Worm (Caenorhabditis elegans) whole organism, L1 larva: ENCODE measurements around the gene srh-128.

Experiments
- Y116A8C.19 ChIP-seq: sonication (generic microtip); optimal IDR thresholded peaks from 2 replicates; lab custom pipeline; 2016; ENCODE audit warnings: missing compliant biosample characterization, missing genetic modification characterization, borderline replicate concordance
- aha-1 ChIP-seq: fragments of 150-350 bp; optimal IDR thresholded peaks from 2 replicates; lab custom pipeline; 2014; ENCODE audit warnings: missing biosample characterization, missing genetic modification characterization
- alr-1 ChIP-seq: fragments of 200-800 bp; sonication (Bioruptor generic); optimal IDR thresholded peaks from 2 replicates; lab custom pipeline; 2018; ENCODE audit warnings: borderline replicate concordance, mild to moderate bottlenecking, missing genetic modification characterization, missing compliant biosample characterization
- blmp-1 ChIP-seq: fragments of 150-350 bp; optimal IDR thresholded peaks from 2 replicates; lab custom pipeline; 2014; ENCODE audit warnings: missing biosample characterization, missing genetic modification characterization
- ceh-63 ChIP-seq: fragments of 200-800 bp; sonication (Bioruptor generic); optimal IDR thresholded peaks from 2 replicates; lab custom pipeline; 2018; ENCODE audit warnings: mild to moderate bottlenecking, missing genetic modification characterization, missing compliant biosample characterization
- ceh-88 ChIP-seq: fragments of 200-800 bp; sonication (Bioruptor generic); IDR thresholded peaks from 2 replicates; pipeline ENCODE4 v1.3.6; 2022; ENCODE audit warnings: missing genetic modification characterization, missing compliant biosample characterization
- ceh-90 ChIP-seq: sonication (generic microtip); optimal IDR thresholded peaks from 2 replicates; lab custom pipeline; 2016; ENCODE audit warnings: missing genetic modification characterization, missing compliant biosample characterization
- dpl-1 ChIP-seq, 3 experiments: fragments of 150-350 bp in 2 of 3; sonication (generic microtip) in 1 of 3; optimal IDR thresholded peaks; 2 replicates each; lab custom pipeline; 2014 to 2017; ENCODE audit warnings: missing biosample characterization in 3 of 3, missing genetic modification characterization in 3 of 3, missing genetic modification reagents in 3 of 3
- dsc-1 ChIP-seq: sonication (generic microtip); optimal IDR thresholded peaks from 2 replicates; lab custom pipeline; 2016; ENCODE audit warnings: mild to moderate bottlenecking, missing genetic modification characterization, missing compliant biosample characterization
- efl-1 ChIP-seq, 4 experiments: fragments of 150-350 bp; optimal IDR thresholded peaks in 3 of 4; peaks in 1 of 4; 1 replicate in 1 of 4; 2 replicates in 3 of 4; lab custom pipeline; 2014; ENCODE audit warnings: missing biosample characterization in 2 of 4, missing genetic modification characterization in 2 of 4, missing genetic modification reagents in 2 of 4
- egl-13 ChIP-seq: sonication (generic microtip); optimal IDR thresholded peaks from 2 replicates; lab custom pipeline; 2016; ENCODE audit warnings: missing genotype, missing genetic modification reagents, missing genetic modification characterization, missing compliant biosample characterization
- elt-2 ChIP-seq: sonication (generic microtip); optimal IDR thresholded peaks from 2 replicates; lab custom pipeline; 2016; ENCODE audit warnings: missing genetic modification characterization, mild to moderate bottlenecking, inconsistent platforms, missing compliant biosample characterization, missing genetic modification reagents
- elt-3 ChIP-seq, 6 experiments: fragments of 150-350 bp in 1 of 6; sonication (generic microtip); optimal IDR thresholded peaks; 2 replicates each; lab custom pipeline; 2017 to 2018; ENCODE audit warnings: missing biosample characterization in 6 of 6, missing genetic modification characterization in 6 of 6, inconsistent platforms in 1 of 6
- ets-5 ChIP-seq: fragments of 200-800 bp; sonication (Bioruptor generic); IDR thresholded peaks from 2 replicates; pipeline ENCODE4 v1.3.6; 2022; ENCODE audit warnings: missing genetic modification characterization, missing compliant biosample characterization
- fkh-10 ChIP-seq: sonication (generic microtip); optimal IDR thresholded peaks from 2 replicates; lab custom pipeline; 2017; ENCODE audit warnings: missing biosample characterization, missing genetic modification reagents, missing genetic modification characterization
- fos-1 ChIP-seq: fragments of 150-350 bp; optimal IDR thresholded peaks from 2 replicates; lab custom pipeline; 2014; ENCODE audit warnings: missing biosample characterization, missing genetic modification characterization
- grh-1 ChIP-seq: fragments of 200-800 bp; sonication (Bioruptor generic); IDR thresholded peaks from 2 replicates; pipeline ENCODE4 v1.3.6; 2022; ENCODE audit warnings: missing genetic modification reagents, missing genetic modification characterization, missing compliant biosample characterization
- hlh-17 ChIP-seq: fragments of 200-800 bp; sonication (Bioruptor generic); optimal IDR thresholded peaks from 2 replicates; lab custom pipeline; 2018; ENCODE audit warnings: missing genetic modification characterization, mild to moderate bottlenecking, missing compliant biosample characterization, moderate library complexity, borderline replicate concordance
- hlh-4 ChIP-seq: sonication (generic microtip); optimal IDR thresholded peaks from 2 replicates; lab custom pipeline; 2016; ENCODE audit warnings: mild to moderate bottlenecking, missing genetic modification characterization, missing compliant biosample characterization
- isw-1 ChIP-seq: fragments of 200-800 bp; sonication (Bioruptor generic); IDR thresholded peaks from 2 replicates; pipeline ENCODE4 v1.3.6; 2022; ENCODE audit warnings: missing genetic modification characterization, missing compliant biosample characterization
- jun-1 ChIP-seq: fragments of 150-350 bp; optimal IDR thresholded peaks from 2 replicates; lab custom pipeline; 2014; ENCODE audit warnings: missing biosample characterization, missing genetic modification reagents, missing genetic modification characterization
- lin-13 ChIP-seq: fragments of 150-350 bp; optimal IDR thresholded peaks from 2 replicates; lab custom pipeline; 2014; ENCODE audit warnings: missing biosample characterization, missing genetic modification reagents, missing genetic modification characterization
- lin-14 ChIP-seq: fragments of 200-800 bp; sonication (Bioruptor generic); optimal IDR thresholded peaks from 2 replicates; lab custom pipeline; 2018; ENCODE audit warnings: mild to moderate bottlenecking, missing genetic modification characterization, moderate library complexity, missing compliant biosample characterization
- lin-15B ChIP-seq: fragments of 150-350 bp; sonication (generic microtip); optimal IDR thresholded peaks from 3 replicates; lab custom pipeline; 2014; ENCODE audit warnings: missing biosample characterization, missing genetic modification characterization
- lin-35 ChIP-seq, 2 experiments: fragments of 150-350 bp; optimal IDR thresholded peaks; 2 replicates each; lab custom pipeline; 2014; ENCODE audit warnings: missing biosample characterization in 2 of 2, missing genetic modification characterization in 2 of 2, missing genetic modification reagents in 2 of 2
- lir-3 ChIP-seq: sonication (generic microtip); optimal IDR thresholded peaks from 2 replicates; lab custom pipeline; 2016; ENCODE audit warnings: mild to moderate bottlenecking, missing genetic modification characterization, moderate library complexity, missing compliant biosample characterization; ENCODE audit not compliant: poor library complexity
- lsy-2 ChIP-seq, 2 experiments: fragments of 150-350 bp; optimal IDR thresholded peaks; 2 replicates each; lab custom pipeline; 2014; ENCODE audit warnings: missing biosample characterization in 2 of 2, missing genetic modification characterization in 2 of 2
- mab-9 ChIP-seq: fragments of 200-800 bp; sonication (Bioruptor generic); IDR thresholded peaks from 2 replicates; pipeline ENCODE4 v1.3.6; 2022; ENCODE audit warnings: missing genetic modification reagents, missing genetic modification characterization, missing compliant biosample characterization
- nhr-12 ChIP-seq: sonication (generic microtip); optimal IDR thresholded peaks from 2 replicates; lab custom pipeline; 2017; ENCODE audit warnings: missing biosample characterization, missing genetic modification characterization
- nhr-20 ChIP-seq: sonication (generic microtip); optimal IDR thresholded peaks from 2 replicates; lab custom pipeline; 2016; ENCODE audit warnings: mild to moderate bottlenecking, missing genetic modification characterization, missing compliant biosample characterization
- nhr-237 ChIP-seq: fragments of 150-350 bp; optimal IDR thresholded peaks from 2 replicates; lab custom pipeline; 2014; ENCODE audit warnings: missing biosample characterization, missing genetic modification characterization
- nhr-28 ChIP-seq: fragments of 150-350 bp; optimal IDR thresholded peaks from 2 replicates; lab custom pipeline; 2014; ENCODE audit warnings: missing biosample characterization, missing genetic modification characterization
- nhr-71 ChIP-seq: sonication (generic microtip); optimal IDR thresholded peaks from 2 replicates; lab custom pipeline; 2016; ENCODE audit warnings: mild to moderate bottlenecking, missing genetic modification characterization, moderate library complexity, missing compliant biosample characterization
- nhr-77 ChIP-seq: fragments of 150-350 bp; optimal IDR thresholded peaks from 2 replicates; lab custom pipeline; 2014; ENCODE audit warnings: missing biosample characterization, missing genetic modification characterization
- nhr-84 ChIP-seq: sonication (generic microtip); optimal IDR thresholded peaks from 2 replicates; lab custom pipeline; 2017; ENCODE audit warnings: missing biosample characterization, missing genetic modification characterization
- nhr-85 ChIP-seq: sonication (generic microtip); peaks from one replicate; lab custom pipeline; 2016; ENCODE audit warnings: missing genetic modification characterization, inconsistent platforms, missing compliant biosample characterization
- pax-3 ChIP-seq: fragments of 200-800 bp; sonication (Bioruptor generic); optimal IDR thresholded peaks from 2 replicates; lab custom pipeline; 2018; ENCODE audit warnings: mild to moderate bottlenecking, missing genetic modification characterization, moderate library complexity, missing compliant biosample characterization
- pqm-1 ChIP-seq: sonication (generic microtip); optimal IDR thresholded peaks from 3 replicates; lab custom pipeline; 2017; ENCODE audit warnings: missing biosample characterization, missing genetic modification characterization
- rnt-1 ChIP-seq: sonication (generic microtip); optimal IDR thresholded peaks from 2 replicates; lab custom pipeline; 2016; ENCODE audit warnings: mild to moderate bottlenecking, missing genetic modification characterization, moderate library complexity, missing compliant biosample characterization
- skn-1 ChIP-seq: fragments of 150-350 bp; optimal IDR thresholded peaks from 2 replicates; lab custom pipeline; 2014; ENCODE audit warnings: missing biosample characterization, missing genetic modification characterization
- sox-4 ChIP-seq: sonication (generic microtip); optimal IDR thresholded peaks from 2 replicates; lab custom pipeline; 2016; ENCODE audit warnings: missing genetic modification characterization, missing compliant biosample characterization
- sup-37 ChIP-seq: fragments of 200-800 bp; sonication (Bioruptor generic); optimal IDR thresholded peaks from 2 replicates; lab custom pipeline; 2018; ENCODE audit warnings: mild to moderate bottlenecking, missing genetic modification characterization, missing compliant biosample characterization
- swsn-7 ChIP-seq: sonication (generic microtip); optimal IDR thresholded peaks from 2 replicates; lab custom pipeline; 2016; ENCODE audit warnings: missing genetic modification characterization, missing compliant biosample characterization
- unc-130 ChIP-seq: fragments of 150-350 bp; optimal IDR thresholded peaks from 2 replicates; lab custom pipeline; 2017; ENCODE audit warnings: missing biosample characterization, missing genetic modification characterization, inconsistent platforms
- unc-62 ChIP-seq: fragments of 150-350 bp; optimal IDR thresholded peaks from 2 replicates; lab custom pipeline; 2014; ENCODE audit warnings: missing biosample characterization, missing genetic modification reagents, missing genetic modification characterization
- unc-86 ChIP-seq: sonication (generic microtip); optimal IDR thresholded peaks from 2 replicates; lab custom pipeline; 2016; ENCODE audit warnings: missing genetic modification characterization, missing compliant biosample characterization
- unc-98 ChIP-seq: fragments of 200-800 bp; sonication (Bioruptor generic); IDR thresholded peaks from 2 replicates; pipeline ENCODE4 v1.3.6; 2022; ENCODE audit warnings: missing genetic modification characterization, missing compliant biosample characterization
- zag-1 ChIP-seq: fragments of 150-350 bp; optimal IDR thresholded peaks from 2 replicates; lab custom pipeline; 2014; ENCODE audit warnings: missing biosample characterization, missing genetic modification characterization
- zip-4 ChIP-seq: fragments of 200-800 bp; sonication (Bioruptor generic); optimal IDR thresholded peaks from 2 replicates; lab custom pipeline; 2018; ENCODE audit warnings: mild to moderate bottlenecking, missing genetic modification characterization, moderate library complexity, missing compliant biosample characterization
- ztf-11 ChIP-seq, 2 experiments: sonication (generic microtip); optimal IDR thresholded peaks; 2 replicates each; lab custom pipeline; 2016 to 2017; ENCODE audit warnings: missing genetic modification characterization in 2 of 2, missing biosample characterization in 1 of 2, missing compliant biosample characterization in 1 of 2
- ztf-4 ChIP-seq: fragments of 150-350 bp; optimal IDR thresholded peaks from 2 replicates; lab custom pipeline; 2014; ENCODE audit warnings: missing biosample characterization, missing genetic modification characterization

The srh-128 gene

ce11 chrII:2747956-2748621, 43.0 kb upstream of the srh-128 start (continued):
- TF ChIP-seq lin-14 (GFP tag; lab: Kevin White, UChicago) (peak; percentile 95), nhr-84 (tag; lab: Kevin White, UChicago) (no peak), ztf-4 (no peak), efl-1 (optimal IDR thresholded peaks at IDR 0.05; lab: Kevin White, UChicago) (peak; percentile 54 to 64), efl-1 (GFP tag; optimal IDR thresholded peaks at IDR 0.05 in 1 of 2; lab: Kevin White, UChicago) (peak in 1 of 2 experiments; percentile 18), sup-37 (peak; percentile 11), nhr-28 (tag; lab: Kevin White, UChicago) (no peak), alr-1 (tag; lab: Kevin White, UChicago) (no peak), unc-98 (GFP tag; lab: Robert Waterston, UW) (no peak), blmp-1 (tag; lab: Kevin White, UChicago) (no peak), unc-86 (peak; percentile 67), zag-1 (tag; lab: Kevin White, UChicago) (peak; percentile 57), sox-4 (peak; percentile 34), ceh-90 (no peak), fkh-10 (GFP tag; lab: Kevin White, UChicago) (peak; percentile 88), Y116A8C.19 (tag; lab: Kevin White, UChicago) (no peak), rnt-1 (tag; lab: Kevin White, UChicago) (no peak), nhr-20 (no peak), ceh-63 (GFP tag; lab: Kevin White, UChicago) (no peak), unc-62 (GFP tag; lab: Kevin White, UChicago) (no peak), mab-9 (GFP tag; lab: Robert Waterston, UW) (0 out of 2 replicates have a peak, but pooled peaks have one; percentile 29), grh-1 (no peak), egl-13 (tag; lab: Kevin White, UChicago) (peak; percentile 79), pqm-1 (tag; lab: Kevin White, UChicago) (no peak), nhr-85 (no peak), ceh-88 (GFP tag; lab: Robert Waterston, UW) (no peak), pax-3 (tag; lab: Kevin White, UChicago) (no peak), elt-2 (tag; lab: Kevin White, UChicago) (no peak), lsy-2 (tag; optimal IDR thresholded peaks at IDR 0.05; lab: Kevin White, UChicago) (peak; percentile 48 to 62), nhr-12 (tag; lab: Kevin White, UChicago) (no peak), lin-15B (tag; lab: Kevin White, UChicago) (no peak), dpl-1 (GFP tag; optimal IDR thresholded peaks at IDR 0.05; lab: Kevin White, UChicago) (peak in 2 of 3 experiments; percentile 10 to 11), hlh-17 (GFP tag; lab: Kevin White, UChicago) (no peak), ets-5 (GFP tag; lab: Robert Waterston, UW) (no peak), nhr-77 (no peak), skn-1 (tag; lab: Kevin White, UChicago) (peak; percentile 9), isw-1 (GFP tag; lab: Robert Waterston, UW) (peak; percentile 53), dsc-1 (tag; lab: Kevin White, UChicago) (peak; percentile 46), fos-1 (peak; percentile 54), hlh-4 (tag; lab: Kevin White, UChicago) (no peak), unc-130 (no peak), zip-4 (GFP tag; lab: Kevin White, UChicago) (no peak), lir-3 (no peak), nhr-71 (tag; lab: Kevin White, UChicago) (peak; percentile 76), nhr-237 (tag; lab: Kevin White, UChicago) (no peak), lin-35 (GFP tag; optimal IDR thresholded peaks at IDR 0.05; lab: Kevin White, UChicago) (peak in 1 of 2 experiments; percentile 31), aha-1 (tag; lab: Kevin White, UChicago) (no peak), elt-3 (tag; optimal IDR thresholded peaks at IDR 0.05; lab: Kevin White, UChicago) (no peak), jun-1 (tag; lab: Kevin White, UChicago) (peak; percentile 47), swsn-7 (tag; lab: Kevin White, UChicago) (peak; percentile 53), ztf-11 (tag; optimal IDR thresholded peaks at IDR 0.05; lab: Kevin White, UChicago) (no peak), lin-13 (peak; percentile 4)
